Worm (Caenorhabditis elegans) whole organism, mixed stage, embryonic: Measurements from ENCODE around the gene T24B8.7.

Experiments
- elt-3 ChIP-seq: fragments of 150-350 bp; optimal IDR thresholded peaks from 2 replicates; lab custom pipeline; 2014; ENCODE audit warnings: missing biosample characterization, missing genetic modification characterization
- lin-13 ChIP-seq: fragments of 150-350 bp; optimal IDR thresholded peaks from 2 replicates; lab custom pipeline; 2014; ENCODE audit warnings: missing biosample characterization, missing genetic modification characterization
- mep-1 ChIP-seq: fragments of 150-350 bp; optimal IDR thresholded peaks from 2 replicates; lab custom pipeline; 2017; ENCODE audit warnings: missing biosample characterization, missing genetic modification reagents, missing genetic modification characterization, inconsistent platforms
- nhr-2 ChIP-seq: fragments of 150-350 bp; optimal IDR thresholded peaks from 2 replicates; lab custom pipeline; 2014; ENCODE audit warnings: missing biosample characterization, missing genetic modification characterization
- pha-4 ChIP-seq: fragments of 150-350 bp; optimal IDR thresholded peaks from 2 replicates; lab custom pipeline; 2018; ENCODE audit warnings: missing biosample characterization, missing genetic modification reagents, missing genetic modification characterization
- unc-62 ChIP-seq: fragments of 150-350 bp; optimal IDR thresholded peaks from 2 replicates; lab custom pipeline; 2014; ENCODE audit warnings: missing biosample characterization, missing genetic modification reagents, missing genetic modification characterization

DNA sequence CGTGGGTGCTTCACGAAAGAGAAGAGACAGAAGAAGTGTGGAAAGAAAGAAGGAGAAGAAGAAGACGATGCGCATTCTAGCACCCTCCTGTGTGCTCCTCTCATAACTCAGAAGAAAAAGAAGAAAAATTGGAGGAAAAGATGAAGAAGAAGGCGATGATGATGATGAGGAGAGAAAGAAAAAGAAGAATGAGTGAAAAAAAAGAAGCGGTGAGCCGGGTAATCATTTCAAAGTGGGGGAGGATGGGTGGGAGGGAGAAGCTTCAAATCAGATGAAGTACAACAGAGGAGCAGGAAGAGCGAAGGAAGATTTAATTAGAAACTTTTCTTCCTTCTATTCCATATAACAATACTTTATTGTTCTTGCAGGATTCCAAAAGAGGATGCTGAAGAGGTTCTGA lies 42.8 kb downstream of the T24B8.7 start:
- TF ChIP-seq mep-1 (tag; lab: Kevin White, UChicago) (no peak), lin-13 (tag; lab: Kevin White, UChicago) (no peak), unc-62 (GFP tag; lab: Kevin White, UChicago) (no peak), nhr-2 (tag; lab: Kevin White, UChicago) (no peak), pha-4 (tag; lab: Kevin White, UChicago) (no peak), elt-3 (tag; lab: Kevin White, UChicago) (no peak)
